Worm (Caenorhabditis elegans): ENCODE results near the gene tat-2.

- TF ChIP-seq nhr-77 (tag; optimal IDR thresholded peaks at IDR 0.05) (no peak), elt-1 (tag; optimal IDR thresholded peaks at IDR 0.05) (no peak)
Measured at ce11 chrIV:4795111-4795510, 51.6 kb downstream of the tat-2 start.

Measured in whole organism, L3 larva.